Fruit fly (Drosophila melanogaster) whole organism, prepupa: ENCODE data around the gene CG17260.

Experiments used
- Blimp-1 ChIP-seq: fragments of 200-800 bp; sonication (Bioruptor generic); optimal IDR thresholded peaks from 3 replicates; lab custom pipeline; 2017; ENCODE audit warnings: missing biosample characterization, missing genetic modification characterization, mild to moderate bottlenecking, moderate library complexity, missing genetic modification reagents
- CG10669 ChIP-seq: fragments of 200-800 bp; sonication (Bioruptor generic); optimal IDR thresholded peaks from 3 replicates; lab custom pipeline; 2018; ENCODE audit warnings: missing biosample characterization, mild to moderate bottlenecking, missing genetic modification characterization, moderate library complexity
- CG11294 ChIP-seq: fragments of 200-800 bp; sonication (Bioruptor generic); IDR thresholded peaks from 2 replicates; pipeline ENCODE4 v1.3.6; 2022; ENCODE audit warnings: missing biosample characterization, missing genetic modification characterization
- CG16779 ChIP-seq: fragments of 200-800 bp; sonication (Bioruptor generic); optimal IDR thresholded peaks from 3 replicates; lab custom pipeline; 2017; ENCODE audit warnings: missing biosample characterization, mild to moderate bottlenecking, missing genetic modification characterization
- CG31627 ChIP-seq: fragments of 200-800 bp; sonication (Bioruptor generic); optimal IDR thresholded peaks from 3 replicates; lab custom pipeline; 2016; ENCODE audit warnings: missing biosample characterization, missing genetic modification characterization
- CG34406 ChIP-seq: fragments of 200-800 bp; sonication (Bioruptor generic); optimal IDR thresholded peaks from 3 replicates; lab custom pipeline; 2016; ENCODE audit warnings: missing biosample characterization, missing genetic modification characterization
- CG8319 ChIP-seq: fragments of 200-800 bp; sonication (Bioruptor generic); optimal IDR thresholded peaks from 3 replicates; lab custom pipeline; 2016; ENCODE audit warnings: missing biosample characterization, missing genetic modification characterization
- Ets21C ChIP-seq: fragments of 200-800 bp; sonication (Bioruptor generic); optimal IDR thresholded peaks from 3 replicates; lab custom pipeline; 2016; ENCODE audit warnings: missing biosample characterization, missing genetic modification characterization
- Ets96B ChIP-seq: fragments of 200-800 bp; optimal IDR thresholded peaks from 2 replicates; lab custom pipeline; 2019; ENCODE audit warnings: missing biosample characterization, mild to moderate bottlenecking, missing genetic modification characterization, moderate library complexity
- Hr39 ChIP-seq: fragments of 200-800 bp; sonication (Bioruptor generic); optimal IDR thresholded peaks from 2 replicates; lab custom pipeline; 2016; ENCODE audit warnings: missing biosample characterization, missing genetic modification characterization
- Sox102F ChIP-seq: fragments of 200-800 bp; sonication (Bioruptor generic); optimal IDR thresholded peaks from 2 replicates; lab custom pipeline; 2016; ENCODE audit warnings: missing biosample characterization, mild to moderate bottlenecking, missing genetic modification characterization
- Sox14 ChIP-seq: fragments of 200-800 bp; sonication (Bioruptor generic); optimal IDR thresholded peaks from 3 replicates; lab custom pipeline; 2016; ENCODE audit warnings: missing biosample characterization, missing genetic modification characterization
- spab ChIP-seq: fragments of 200-800 bp; sonication (Bioruptor generic); optimal IDR thresholded peaks from 2 replicates; lab custom pipeline; 2017; ENCODE audit warnings: missing biosample characterization, mild to moderate bottlenecking, missing genetic modification characterization, missing genetic modification reagents

dm6 chr2L:2999113-2999512, 37.9 kb upstream of the CG17260 start, which contains the start of gene Ccdc85:
- TF ChIP-seq CG31627 (GFP tag; lab: Kevin White, UChicago): no peak
- no peak for TF ChIP-seq Blimp-1 (GFP tag; lab: Kevin White, UChicago)
- no peak for TF ChIP-seq spab (GFP tag; lab: Kevin White, UChicago)
- no peak for TF ChIP-seq CG11294 (GFP tag; lab: Robert Waterston, UW)
- TF ChIP-seq CG34406 (GFP tag; lab: Kevin White, UChicago): no peak
- no peak for TF ChIP-seq CG10669 (GFP tag; lab: Kevin White, UChicago)
- TF ChIP-seq Sox102F (GFP tag; lab: Kevin White, UChicago): no peak
- no peak for TF ChIP-seq CG16779
- TF ChIP-seq Sox14 (GFP tag; lab: Kevin White, UChicago): peak; percentile 12
- no peak for TF ChIP-seq Hr39 (GFP tag; lab: Kevin White, UChicago)
- TF ChIP-seq CG8319 (GFP tag; lab: Kevin White, UChicago): no peak
- no peak for TF ChIP-seq Ets21C
- no peak for TF ChIP-seq Ets96B (tag; lab: Kevin White, UChicago)
